Fruit fly (Drosophila melanogaster) whole organism, embryonic: ENCODE results near the gene Or9a.

Experiments
- Bgb ChIP-seq: fragments of 200-800 bp; sonication (Bioruptor generic); IDR thresholded peaks from 2 replicates; pipeline ENCODE4 v1.3.6; 2022; ENCODE audit warnings: missing biosample characterization, missing genetic modification characterization; ENCODE audit not compliant: partially characterized antibody
- BtbVII ChIP-seq: fragments of 200-800 bp; sonication (Bioruptor generic); optimal IDR thresholded peaks from 3 replicates; lab custom pipeline; 2017; ENCODE audit warnings: missing biosample characterization, mild to moderate bottlenecking, missing genetic modification characterization
- CG10147 ChIP-seq: fragments of 200-800 bp; sonication (Bioruptor generic); optimal IDR thresholded peaks from 2 replicates; lab custom pipeline; 2019; ENCODE audit warnings: missing biosample characterization, mild to moderate bottlenecking, missing genetic modification characterization, moderate library complexity
- CG12391 ChIP-seq: fragments of 200-800 bp; sonication (Bioruptor generic); optimal IDR thresholded peaks from 3 replicates; lab custom pipeline; 2018; ENCODE audit warnings: missing biosample characterization, mild to moderate bottlenecking, missing genetic modification characterization, moderate library complexity
- CG12744 ChIP-seq: fragments of 200-800 bp; sonication (Bioruptor generic); optimal IDR thresholded peaks from 2 replicates; lab custom pipeline; 2016; ENCODE audit warnings: missing biosample characterization, missing genetic modification characterization
- CG13287 ChIP-seq: fragments of 200-800 bp; sonication (Bioruptor generic); IDR thresholded peaks from 2 replicates; pipeline ENCODE4 v1.3.6; 2022; ENCODE audit warnings: missing biosample characterization, missing genetic modification characterization; ENCODE audit not compliant: partially characterized antibody
- CG13296 ChIP-seq: fragments of 200-800 bp; sonication (Bioruptor generic); optimal IDR thresholded peaks from 3 replicates; lab custom pipeline; 2018; ENCODE audit warnings: missing biosample characterization, mild to moderate bottlenecking, missing genetic modification characterization
- CG13624 ChIP-seq: fragments of 200-800 bp; sonication (Bioruptor generic); optimal IDR thresholded peaks from 2 replicates; lab custom pipeline; 2016; ENCODE audit warnings: missing biosample characterization, missing genetic modification characterization
- CG15479 ChIP-seq: fragments of 200-800 bp; sonication (Bioruptor generic); optimal IDR thresholded peaks from 3 replicates; lab custom pipeline; 2019; ENCODE audit warnings: missing biosample characterization, mild to moderate bottlenecking, missing genetic modification characterization, moderate library complexity
- CG15601 ChIP-seq: fragments of 200-800 bp; sonication (Bioruptor generic); optimal IDR thresholded peaks from 3 replicates; lab custom pipeline; 2019; ENCODE audit warnings: missing biosample characterization, mild to moderate bottlenecking, missing genetic modification characterization, moderate library complexity
- CG16813 ChIP-seq: fragments of 200-800 bp; sonication (Bioruptor generic); IDR thresholded peaks from 3 replicates; pipeline ENCODE4 v1.3.6; 2022; ENCODE audit warnings: missing biosample characterization, missing genetic modification characterization; ENCODE audit not compliant: partially characterized antibody
- CG17186 ChIP-seq: fragments of 200-800 bp; sonication (Bioruptor generic); optimal IDR thresholded peaks from 3 replicates; lab custom pipeline; 2017; ENCODE audit warnings: missing biosample characterization, missing genetic modification reagents, missing genetic modification characterization
- CG2129 ChIP-seq: fragments of 200-800 bp; sonication (Bioruptor generic); IDR thresholded peaks from 2 replicates; pipeline ENCODE4 v1.3.6; 2022; ENCODE audit warnings: missing biosample characterization, missing genetic modification characterization; ENCODE audit not compliant: partially characterized antibody
- CG2712 ChIP-seq: fragments of 200-800 bp; optimal IDR thresholded peaks from 3 replicates; lab custom pipeline; 2019; ENCODE audit warnings: missing biosample characterization, mild to moderate bottlenecking, missing genetic modification characterization, moderate library complexity
- CG3407 ChIP-seq: fragments of 200-800 bp; sonication (Bioruptor generic); optimal IDR thresholded peaks from 2 replicates; lab custom pipeline; 2018; ENCODE audit warnings: missing biosample characterization, mild to moderate bottlenecking, missing genetic modification characterization
- CG4404 ChIP-seq: fragments of 200-800 bp; sonication (Bioruptor generic); IDR thresholded peaks from 2 replicates; pipeline ENCODE4 v1.3.6; 2022; ENCODE audit warnings: missing biosample characterization, missing genetic modification characterization
- CG9609 ChIP-seq: fragments of 200-800 bp; sonication (Bioruptor generic); optimal IDR thresholded peaks from 3 replicates; lab custom pipeline; 2016; ENCODE audit warnings: missing biosample characterization, missing genetic modification characterization
- CG9727 ChIP-seq: fragments of 200-800 bp; sonication (Bioruptor generic); optimal IDR thresholded peaks from 3 replicates; lab custom pipeline; 2017; ENCODE audit warnings: missing biosample characterization, mild to moderate bottlenecking, missing genetic modification characterization
- CrebB ChIP-seq: fragments of 200-800 bp; sonication (Bioruptor generic); optimal IDR thresholded peaks from 3 replicates; lab custom pipeline; 2018; ENCODE audit warnings: missing biosample characterization, mild to moderate bottlenecking, missing genetic modification characterization
- Dll ChIP-seq: fragments of 200-800 bp; sonication (Bioruptor generic); IDR thresholded peaks from 4 replicates; pipeline ENCODE4 v1.3.6; 2022; ENCODE audit warnings: missing biosample characterization, missing genetic modification characterization; ENCODE audit not compliant: partially characterized antibody
- Dref ChIP-seq: fragments of 200-800 bp; sonication (Bioruptor generic); IDR thresholded peaks from 2 replicates; pipeline ENCODE4 v1.3.6; 2022; ENCODE audit warnings: missing biosample characterization, missing genetic modification characterization
- E2f2 ChIP-seq: fragments of 200-800 bp; sonication (Bioruptor generic); IDR thresholded peaks from 2 replicates; pipeline ENCODE4 v1.3.6; 2022; ENCODE audit warnings: missing biosample characterization, missing genetic modification characterization
- Ets97D ChIP-seq: fragments of 200-800 bp; sonication (Bioruptor generic); optimal IDR thresholded peaks from 3 replicates; lab custom pipeline; 2016; ENCODE audit warnings: missing biosample characterization, missing genetic modification characterization
- HLH4C ChIP-seq: fragments of 200-800 bp; sonication (Bioruptor generic); IDR thresholded peaks from 3 replicates; pipeline ENCODE4 v1.3.6; 2022; ENCODE audit warnings: missing biosample characterization, missing genetic modification characterization; ENCODE audit not compliant: partially characterized antibody
- HmgZ ChIP-seq: fragments of 200-800 bp; sonication (Bioruptor generic); optimal IDR thresholded peaks from 2 replicates; lab custom pipeline; 2018; ENCODE audit warnings: missing biosample characterization, mild to moderate bottlenecking, missing genetic modification characterization
- Lim3 ChIP-seq: fragments of 200-800 bp; sonication (Bioruptor generic); IDR thresholded peaks from 2 replicates; pipeline ENCODE4 v1.3.6; 2022; ENCODE audit warnings: missing biosample characterization, missing genetic modification characterization
- MESR4 ChIP-seq: fragments of 200-800 bp; sonication (Bioruptor generic); optimal IDR thresholded peaks from 2 replicates; lab custom pipeline; 2018; ENCODE audit warnings: missing biosample characterization, mild to moderate bottlenecking, missing genetic modification characterization, moderate library complexity
- Med ChIP-seq: fragments of 200-800 bp; sonication (Bioruptor generic); peaks from one replicate; lab custom pipeline; 2016; ENCODE audit warnings: missing biosample characterization, missing genetic modification characterization, mild to moderate bottlenecking, inconsistent platforms, moderate library complexity
- PHDP ChIP-seq: fragments of 200-800 bp; sonication (Bioruptor generic); optimal IDR thresholded peaks from 3 replicates; lab custom pipeline; 2018; ENCODE audit warnings: missing biosample characterization, mild to moderate bottlenecking, missing genetic modification characterization, moderate library complexity
- Rfx ChIP-seq: fragments of 200-800 bp; sonication (Bioruptor generic); IDR thresholded peaks from 2 replicates; pipeline ENCODE4 v1.3.6; 2022; ENCODE audit warnings: missing biosample characterization, missing genetic modification characterization
- Sry-δ ChIP-seq: fragments of 200-800 bp; sonication (Bioruptor generic); optimal IDR thresholded peaks from 2 replicates; lab custom pipeline; 2016; ENCODE audit warnings: missing biosample characterization, missing genetic modification characterization
- Xbp1 ChIP-seq: fragments of 200-800 bp; sonication (Bioruptor generic); optimal IDR thresholded peaks from 3 replicates; lab custom pipeline; 2016; ENCODE audit warnings: missing biosample characterization, mild to moderate bottlenecking, missing genetic modification characterization
- cg ChIP-seq: fragments of 200-800 bp; sonication (Bioruptor generic); optimal IDR thresholded peaks from 3 replicates; lab custom pipeline; 2019; ENCODE audit warnings: missing biosample characterization, mild to moderate bottlenecking, missing genetic modification characterization, moderate library complexity
- corto ChIP-seq: fragments of 200-800 bp; sonication (Bioruptor generic); optimal IDR thresholded peaks from 2 replicates; lab custom pipeline; 2016; ENCODE audit warnings: missing biosample characterization, mild to moderate bottlenecking, missing genetic modification characterization, moderate library complexity
- crol ChIP-seq: fragments of 200-800 bp; sonication (Bioruptor generic); IDR thresholded peaks from 2 replicates; pipeline ENCODE4 v1.3.6; 2022; ENCODE audit warnings: missing biosample characterization, missing genetic modification characterization
- dysf ChIP-seq: fragments of 200-800 bp; sonication (Bioruptor generic); IDR thresholded peaks from 3 replicates; pipeline ENCODE4 v1.3.6; 2022; ENCODE audit warnings: missing biosample characterization, missing genetic modification characterization
- gfzf ChIP-seq: fragments of 200-800 bp; sonication (Bioruptor generic); optimal IDR thresholded peaks from 2 replicates; lab custom pipeline; 2016; ENCODE audit warnings: missing biosample characterization, mild to moderate bottlenecking, missing genetic modification characterization, moderate library complexity
- gsb ChIP-seq: fragments of 200-800 bp; sonication (Bioruptor generic); IDR thresholded peaks from 2 replicates; pipeline ENCODE4 v1.3.6; 2022; ENCODE audit warnings: missing biosample characterization, missing genetic modification characterization
- jing ChIP-seq: fragments of 200-800 bp; sonication (Bioruptor generic); optimal IDR thresholded peaks from 2 replicates; lab custom pipeline; 2018; ENCODE audit warnings: missing biosample characterization, mild to moderate bottlenecking, missing genetic modification characterization
- knrl ChIP-seq: fragments of 200-800 bp; sonication (Bioruptor generic); IDR thresholded peaks from 3 replicates; pipeline ENCODE4 v1.3.6; 2022; ENCODE audit warnings: missing biosample characterization, missing genetic modification characterization; ENCODE audit not compliant: partially characterized antibody
- lab ChIP-seq: fragments of 200-800 bp; sonication (Bioruptor generic); optimal IDR thresholded peaks from 3 replicates; lab custom pipeline; 2017; ENCODE audit warnings: missing biosample characterization, missing genetic modification characterization, mild to moderate bottlenecking, moderate library complexity, missing genetic modification reagents
- lilli ChIP-seq: fragments of 200-800 bp; sonication (Bioruptor generic); optimal IDR thresholded peaks from 3 replicates; lab custom pipeline; 2016; ENCODE audit warnings: missing biosample characterization, missing genetic modification characterization
- mirr ChIP-seq: fragments of 200-800 bp; sonication (Bioruptor generic); optimal IDR thresholded peaks from 3 replicates; lab custom pipeline; 2018; ENCODE audit warnings: missing biosample characterization, mild to moderate bottlenecking, missing genetic modification characterization
- phol ChIP-seq: fragments of 200-800 bp; sonication (Bioruptor generic); optimal IDR thresholded peaks from 3 replicates; lab custom pipeline; 2018; ENCODE audit warnings: missing biosample characterization, mild to moderate bottlenecking, missing genetic modification characterization, moderate library complexity
- pzg ChIP-seq: fragments of 200-800 bp; sonication (Bioruptor generic); optimal IDR thresholded peaks from 3 replicates; lab custom pipeline; 2018; ENCODE audit warnings: missing biosample characterization, mild to moderate bottlenecking, missing genetic modification characterization, moderate library complexity
- row ChIP-seq: fragments of 200-800 bp; sonication (Bioruptor generic); IDR thresholded peaks from 3 replicates; pipeline ENCODE4 v1.3.6; 2022; ENCODE audit warnings: missing biosample characterization, missing genetic modification characterization
- sqz ChIP-seq: fragments of 200-800 bp; sonication (Bioruptor generic); optimal IDR thresholded peaks from 3 replicates; lab custom pipeline; 2018; ENCODE audit warnings: missing biosample characterization, mild to moderate bottlenecking, missing genetic modification characterization

Or9a gene

DNA sequence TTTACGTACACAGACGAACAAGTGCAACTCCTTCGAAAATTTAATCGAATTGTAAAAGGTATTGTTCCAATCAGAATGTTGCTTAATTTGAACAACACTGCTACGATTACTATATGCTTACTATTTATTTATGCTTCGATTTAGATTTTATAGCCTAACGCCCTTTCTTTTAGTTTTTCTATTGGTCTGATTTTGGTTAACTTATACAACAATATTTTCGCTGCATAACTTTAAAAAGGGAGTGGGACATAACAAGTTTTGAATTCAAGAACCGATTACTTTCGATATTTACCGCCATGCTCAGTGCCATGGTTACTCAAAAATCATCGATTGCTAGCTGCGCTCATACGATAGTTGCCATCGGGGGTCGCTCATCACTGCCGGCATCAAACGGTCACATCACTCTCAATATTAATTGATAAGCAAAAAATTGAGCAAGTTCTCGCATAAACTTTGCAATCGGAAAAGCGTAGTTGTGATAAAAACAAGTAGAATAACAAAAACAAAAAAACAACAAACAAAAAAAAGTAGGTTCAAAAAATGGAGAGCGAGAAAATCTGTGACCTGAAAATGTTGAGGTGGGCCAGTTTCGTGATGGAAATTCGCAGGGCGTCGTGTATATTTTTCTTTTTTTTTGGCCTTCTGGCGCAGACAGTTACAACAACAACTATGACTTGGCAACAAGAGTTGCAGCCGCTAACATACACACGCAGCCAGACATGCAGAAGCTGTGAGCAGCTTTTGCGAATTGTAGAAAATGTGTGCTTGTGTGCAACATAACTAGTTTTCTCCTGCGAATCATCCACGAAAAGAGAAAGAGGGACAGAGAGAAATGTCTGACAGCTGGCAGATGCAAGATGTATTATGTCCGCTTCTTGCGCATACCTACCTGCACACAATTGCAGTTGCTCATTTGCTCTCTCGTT, 19.2 kb upstream of the Or9a start, which contains the start of the genes CG2887 and PPP4R2r (continued):
- TF ChIP-seq PHDP (tag; lab: Kevin White, UChicago): peak; percentile 1
- TF ChIP-seq sqz: peak; percentile 46
- peak; percentile 97 for TF ChIP-seq E2f2 (GFP tag; lab: Robert Waterston, UW)
- TF ChIP-seq CG15479 (GFP tag; lab: Kevin White, UChicago): peak; percentile 14
- peak; percentile 26 for TF ChIP-seq CG13624
- peak; percentile 49 for TF ChIP-seq CG2129 (GFP tag; lab: Robert Waterston, UW)
- TF ChIP-seq CG15601 (tag; lab: Kevin White, UChicago): peak; percentile 29
- TF ChIP-seq gsb (GFP tag; lab: Robert Waterston, UW): no peak
- TF ChIP-seq Med (GFP tag; lab: Kevin White, UChicago): peak; percentile 91
- peak; percentile 73 for TF ChIP-seq CG17186 (GFP tag; lab: Kevin White, UChicago)
- TF ChIP-seq CG13287: peak; percentile 92
- peak; percentile 76 for TF ChIP-seq Ets97D (GFP tag; lab: Kevin White, UChicago)
- peak; percentile 19 for TF ChIP-seq CG9727 (GFP tag; lab: Kevin White, UChicago)
- TF ChIP-seq lilli (GFP tag; lab: Kevin White, UChicago): peak; percentile 6
- TF ChIP-seq CG4404 (GFP tag; lab: Robert Waterston, UW): no peak
- peak; percentile 16 for TF ChIP-seq CrebB (tag; lab: Kevin White, UChicago)
- TF ChIP-seq lab (GFP tag; lab: Kevin White, UChicago): peak; percentile 17
- no peak for TF ChIP-seq dysf (GFP tag; lab: Robert Waterston, UW)
- 0 out of 2 replicates have a peak, but pooled peaks have one; percentile 9 for TF ChIP-seq crol
- no peak for TF ChIP-seq BtbVII (GFP tag; lab: Kevin White, UChicago)
- peak; percentile 42 for TF ChIP-seq MESR4 (GFP tag; lab: Kevin White, UChicago)
- TF ChIP-seq gfzf (GFP tag; lab: Kevin White, UChicago): peak; percentile 54
- peak; percentile 82 for TF ChIP-seq Dll (GFP tag; lab: Robert Waterston, UW)
- TF ChIP-seq Bgb: peak; percentile 95
- peak; percentile 46 for TF ChIP-seq cg (GFP tag; lab: Kevin White, UChicago)
- peak; percentile 99 for TF ChIP-seq Dref (GFP tag; lab: Robert Waterston, UW)
- TF ChIP-seq CG12744 (GFP tag; lab: Kevin White, UChicago): peak; percentile 7
- no peak for TF ChIP-seq mirr (GFP tag; lab: Kevin White, UChicago)
- TF ChIP-seq CG16813 (GFP tag; lab: Robert Waterston, UW): peak; percentile 91
- TF ChIP-seq CG3407 (GFP tag; lab: Kevin White, UChicago): no peak
- peak; percentile 45 for TF ChIP-seq HmgZ (tag; lab: Kevin White, UChicago)
- no peak for TF ChIP-seq Xbp1 (GFP tag; lab: Kevin White, UChicago)
- TF ChIP-seq CG13296 (GFP tag; lab: Kevin White, UChicago): no peak
- peak; percentile 44; the same call in 1 of the 3 replicates for TF ChIP-seq row (GFP tag; lab: Robert Waterston, UW)
- peak; percentile 79 for TF ChIP-seq Rfx (GFP tag; lab: Robert Waterston, UW)
- peak; percentile 93 for TF ChIP-seq pzg
- TF ChIP-seq phol (tag; lab: Kevin White, UChicago): peak; percentile 35
- no peak for TF ChIP-seq corto
- TF ChIP-seq jing (GFP tag; lab: Kevin White, UChicago): no peak
- peak; percentile 39 for TF ChIP-seq CG2712
- TF ChIP-seq Lim3: no peak
- peak; percentile 79; the same call in 2 of the 3 replicates for TF ChIP-seq knrl (GFP tag; lab: Robert Waterston, UW)
- TF ChIP-seq CG10147: no peak
- TF ChIP-seq HLH4C (GFP tag; lab: Robert Waterston, UW): peak; percentile 90
- TF ChIP-seq CG12391 (tag; lab: Kevin White, UChicago): peak; percentile 14
- TF ChIP-seq CG9609 (GFP tag; lab: Kevin White, UChicago): no peak
- peak; percentile 96 for TF ChIP-seq Sry-δ (GFP tag; lab: Kevin White, UChicago)
